Worm (Caenorhabditis elegans) whole organism, late embryonic: ENCODE data around the gene F53H4.6.

Experiments
- C08G9.2 ChIP-seq: sonication (generic microtip); optimal IDR thresholded peaks from 2 replicates; lab custom pipeline; 2016; ENCODE audit warnings: mild to moderate bottlenecking, missing genetic modification characterization, moderate library complexity, missing compliant biosample characterization
- C38D4.7 ChIP-seq: fragments of 200-800 bp; sonication (Bioruptor generic); optimal IDR thresholded peaks from 2 replicates; lab custom pipeline; 2018; ENCODE audit warnings: mild to moderate bottlenecking, missing genetic modification characterization, moderate library complexity, missing compliant biosample characterization
- F13H6.1 ChIP-seq: sonication (generic microtip); optimal IDR thresholded peaks from 2 replicates; lab custom pipeline; 2016; ENCODE audit warnings: missing genetic modification characterization, missing compliant biosample characterization
- K09A11.1 ChIP-seq: sonication (generic microtip); optimal IDR thresholded peaks from 2 replicates; lab custom pipeline; 2017; ENCODE audit warnings: antibody characterized with exemption, mild to moderate bottlenecking, missing genetic modification characterization, missing compliant biosample characterization; ENCODE audit not compliant: insufficient read depth
- ahr-1 ChIP-seq: sonication (generic microtip); optimal IDR thresholded peaks from 2 replicates; lab custom pipeline; 2016; ENCODE audit warnings: missing genetic modification characterization, missing compliant biosample characterization
- ama-1 ChIP-seq: fragments of 150-350 bp; optimal IDR thresholded peaks from 2 replicates; lab custom pipeline; 2014
- ceh-14 ChIP-seq: sonication (generic microtip); optimal IDR thresholded peaks from 2 replicates; lab custom pipeline; 2016; ENCODE audit warnings: missing genotype, missing genetic modification characterization, missing compliant biosample characterization
- ceh-18 ChIP-seq: sonication (generic microtip); optimal IDR thresholded peaks from 2 replicates; lab custom pipeline; 2016; ENCODE audit warnings: missing genetic modification characterization, missing compliant biosample characterization
- ceh-22 ChIP-seq: sonication (generic microtip); optimal IDR thresholded peaks from 2 replicates; lab custom pipeline; 2017; ENCODE audit warnings: missing biosample characterization, missing genetic modification characterization
- ceh-31 ChIP-seq: sonication (generic microtip); optimal IDR thresholded peaks from 2 replicates; lab custom pipeline; 2016; ENCODE audit warnings: missing genetic modification characterization, missing compliant biosample characterization
- ceh-34 ChIP-seq: sonication (generic microtip); optimal IDR thresholded peaks from 2 replicates; lab custom pipeline; 2016; ENCODE audit warnings: mild to moderate bottlenecking, missing genetic modification characterization, missing compliant biosample characterization
- ceh-48 ChIP-seq: sonication (generic microtip); optimal IDR thresholded peaks from 2 replicates; lab custom pipeline; 2016; ENCODE audit warnings: missing genetic modification characterization, inconsistent platforms, missing compliant biosample characterization
- ceh-6 ChIP-seq: fragments of 200-800 bp; sonication (Bioruptor generic); optimal IDR thresholded peaks from 2 replicates; lab custom pipeline; 2018; ENCODE audit warnings: mild to moderate bottlenecking, missing genetic modification characterization, missing compliant biosample characterization
- ceh-9 ChIP-seq: sonication (generic microtip); optimal IDR thresholded peaks from 2 replicates; lab custom pipeline; 2016; ENCODE audit warnings: mild to moderate bottlenecking, missing genetic modification characterization, inconsistent platforms, missing compliant biosample characterization
- che-1 ChIP-seq: sonication (generic microtip); optimal IDR thresholded peaks from 2 replicates; lab custom pipeline; 2016; ENCODE audit warnings: mild to moderate bottlenecking, missing genetic modification characterization, missing compliant biosample characterization
- dmd-4 ChIP-seq: sonication (generic microtip); optimal IDR thresholded peaks from 2 replicates; lab custom pipeline; 2016; ENCODE audit warnings: borderline replicate concordance, missing genetic modification characterization, missing compliant biosample characterization
- eyg-1 ChIP-seq: sonication (generic microtip); optimal IDR thresholded peaks from 2 replicates; lab custom pipeline; 2016; ENCODE audit warnings: missing genotype, missing genetic modification characterization, missing compliant biosample characterization
- fkh-6 ChIP-seq: sonication (generic microtip); optimal IDR thresholded peaks from 2 replicates; lab custom pipeline; 2016; ENCODE audit warnings: missing genetic modification characterization, missing compliant biosample characterization
- hlh-8 ChIP-seq: sonication (generic microtip); optimal IDR thresholded peaks from 2 replicates; lab custom pipeline; 2016; ENCODE audit warnings: missing genotype, missing genetic modification characterization, missing compliant biosample characterization
- lim-6 ChIP-seq: sonication (generic microtip); optimal IDR thresholded peaks from 2 replicates; lab custom pipeline; 2016; ENCODE audit warnings: missing genetic modification characterization, missing compliant biosample characterization
- mec-3 ChIP-seq: sonication (generic microtip); optimal IDR thresholded peaks from 2 replicates; lab custom pipeline; 2016; ENCODE audit warnings: borderline replicate concordance, missing genetic modification characterization, missing compliant biosample characterization
- nfya-1 ChIP-seq: sonication (generic microtip); optimal IDR thresholded peaks from 2 replicates; lab custom pipeline; 2017; ENCODE audit warnings: missing genetic modification characterization, mild to moderate bottlenecking, missing compliant biosample characterization, antibody characterized with exemption, moderate library complexity
- nhr-232 ChIP-seq: sonication (generic microtip); optimal IDR thresholded peaks from 2 replicates; lab custom pipeline; 2016; ENCODE audit warnings: missing genetic modification characterization, missing compliant biosample characterization
- pag-3 ChIP-seq: sonication (generic microtip); optimal IDR thresholded peaks from 2 replicates; lab custom pipeline; 2016; ENCODE audit warnings: missing compliant biosample characterization, missing genetic modification characterization, borderline replicate concordance
- pat-9 ChIP-seq: fragments of 200-800 bp; sonication (Bioruptor generic); optimal IDR thresholded peaks from 2 replicates; lab custom pipeline; 2018; ENCODE audit warnings: mild to moderate bottlenecking, missing genetic modification characterization, moderate library complexity, missing compliant biosample characterization
- pax-1 ChIP-seq: fragments of 150-350 bp; optimal IDR thresholded peaks from 2 replicates; lab custom pipeline; 2014; ENCODE audit warnings: missing biosample characterization, missing genetic modification characterization
- pha-2 ChIP-seq: sonication (generic microtip); optimal IDR thresholded peaks from 2 replicates; lab custom pipeline; 2017; ENCODE audit warnings: mild to moderate bottlenecking, missing genetic modification characterization, missing compliant biosample characterization
- pqm-1 ChIP-seq: sonication (generic microtip); optimal IDR thresholded peaks from 2 replicates; lab custom pipeline; 2016; ENCODE audit warnings: missing genetic modification characterization, missing compliant biosample characterization
- ref-2 ChIP-seq: sonication (generic microtip); optimal IDR thresholded peaks from 2 replicates; lab custom pipeline; 2016; ENCODE audit warnings: missing genetic modification characterization, missing compliant biosample characterization
- sdc-2 ChIP-seq: sonication (generic microtip); optimal IDR thresholded peaks from 2 replicates; lab custom pipeline; 2016; ENCODE audit warnings: missing genotype, missing genetic modification characterization, missing compliant biosample characterization
- sox-2 ChIP-seq: fragments of 200-800 bp; sonication (Bioruptor generic); IDR thresholded peaks from 2 replicates; pipeline ENCODE4 v1.3.6; 2022; ENCODE audit warnings: missing genetic modification reagents, missing genetic modification characterization, missing compliant biosample characterization
- tbx-2 ChIP-seq: sonication (generic microtip); optimal IDR thresholded peaks from 2 replicates; lab custom pipeline; 2016; ENCODE audit warnings: missing genetic modification characterization, missing compliant biosample characterization
- ttx-3 ChIP-seq: sonication (generic microtip); optimal IDR thresholded peaks from 2 replicates; lab custom pipeline; 2016; ENCODE audit warnings: missing genetic modification reagents, missing genetic modification characterization, missing compliant biosample characterization
- unc-42 ChIP-seq: sonication (generic microtip); optimal IDR thresholded peaks from 2 replicates; lab custom pipeline; 2016; ENCODE audit warnings: missing genotype, missing genetic modification characterization, missing compliant biosample characterization
- unc-55 ChIP-seq: sonication (generic microtip); optimal IDR thresholded peaks from 2 replicates; lab custom pipeline; 2017; ENCODE audit warnings: missing biosample characterization, missing genetic modification reagents, missing genetic modification characterization
- unc-86 ChIP-seq: sonication (generic microtip); optimal IDR thresholded peaks from 2 replicates; lab custom pipeline; 2016; ENCODE audit warnings: missing genetic modification characterization, missing compliant biosample characterization

Gene F53H4.6

DNA sequence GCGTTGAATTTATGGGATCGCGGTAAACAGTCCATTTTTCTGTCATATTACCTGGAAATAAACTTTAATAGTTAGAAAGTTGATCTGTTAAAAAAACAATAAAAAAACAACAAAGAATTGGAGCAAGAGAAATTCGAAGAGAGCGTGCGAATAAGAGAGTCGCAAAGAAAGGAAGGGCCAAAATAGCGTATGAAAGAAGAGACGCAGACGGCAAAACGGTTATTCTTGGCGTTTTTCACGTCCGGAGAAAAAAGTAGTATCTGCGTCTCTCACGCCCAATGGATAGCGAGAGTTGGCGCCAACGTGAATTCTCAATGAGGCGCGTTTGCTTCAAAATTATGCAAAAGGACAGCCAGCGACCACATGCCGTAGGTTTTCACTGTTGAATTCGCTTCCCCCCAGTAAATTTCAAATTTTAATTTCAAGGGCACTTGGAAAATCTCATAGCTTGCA lies at the start of gene F53H4.6:
TSS of gene F53H4.6 (minus strand) at position 51 of the 453 bp plus-strand sequence.
- TF ChIP-seq pax-1: peak; percentile 4
- peak; percentile 23 for TF ChIP-seq ref-2 (tag; lab: Kevin White, UChicago)
- peak; percentile 38 for TF ChIP-seq nfya-1 (tag; lab: Kevin White, UChicago)
- no peak for TF ChIP-seq ceh-22
- no peak for TF ChIP-seq pqm-1 (tag; lab: Kevin White, UChicago)
- no peak for TF ChIP-seq unc-86 (tag; lab: Kevin White, UChicago)
- TF ChIP-seq ceh-31 (tag; lab: Kevin White, UChicago): peak; percentile 24
- TF ChIP-seq unc-42 (tag; lab: Kevin White, UChicago): peak; percentile 11
- TF ChIP-seq, all 69 proteins: peak for 5

DNA sequence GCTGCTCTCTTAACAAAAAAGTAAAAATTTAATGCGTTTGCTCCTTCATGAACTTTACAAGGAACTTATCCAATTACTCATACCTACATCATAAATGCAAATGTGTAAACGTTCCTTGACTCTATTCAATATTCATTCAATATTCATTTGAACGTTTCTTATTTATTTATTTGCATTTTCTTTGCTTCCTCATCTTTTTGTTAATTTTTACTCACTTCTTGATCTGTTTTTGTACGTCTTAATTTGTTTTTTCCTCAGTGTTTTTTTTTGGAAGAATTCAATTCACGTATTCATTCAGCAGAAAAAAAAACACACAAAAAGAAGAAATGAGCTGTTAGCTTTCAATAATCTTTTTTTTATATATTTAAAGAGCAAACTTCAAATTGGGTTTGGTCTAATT lies 42.4 kb upstream of the F53H4.6 start:
- TF ChIP-seq ceh-6 (GFP tag; lab: Kevin White, UChicago) (no peak), F13H6.1 (tag; lab: Kevin White, UChicago) (no peak), eyg-1 (tag; lab: Kevin White, UChicago) (no peak), ama-1 (lab: Kevin White, UChicago) (no peak), ceh-9 (tag; lab: Kevin White, UChicago) (no peak), pag-3 (tag; lab: Kevin White, UChicago) (no peak), fkh-6 (no peak), pha-2 (no peak), che-1 (no peak), ceh-22 (no peak), sox-2 (GFP tag; lab: Robert Waterston, UW) (no peak), mec-3 (tag; lab: Kevin White, UChicago) (no peak)

DNA sequence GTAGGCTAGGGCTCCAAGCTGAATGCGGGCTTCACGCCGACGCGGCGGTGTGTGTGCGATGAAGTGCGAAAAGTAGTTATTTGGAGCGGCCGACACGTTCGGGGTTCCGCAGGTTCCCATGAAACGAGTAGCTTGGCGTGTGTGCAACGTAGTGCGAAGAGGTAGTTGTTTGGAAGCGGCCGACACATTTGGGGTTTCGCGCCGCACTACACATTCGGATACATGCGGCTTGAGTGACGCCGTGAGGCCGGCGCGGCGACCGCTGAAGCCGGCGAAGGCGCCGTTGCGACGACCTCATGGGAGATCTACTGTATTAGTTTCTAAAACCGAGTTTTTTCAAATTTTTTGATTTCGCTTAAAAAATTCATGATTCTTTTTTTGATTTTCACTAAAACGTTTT lies 40.8 kb upstream of the F53H4.6 start:
- TF ChIP-seq ceh-48 (no peak), ceh-14 (tag; lab: Kevin White, UChicago) (no peak), hlh-8 (no peak), ahr-1 (tag; lab: Kevin White, UChicago) (no peak), ceh-31 (tag; lab: Kevin White, UChicago) (no peak), lim-6 (tag; lab: Kevin White, UChicago) (no peak), ceh-34 (tag; lab: Kevin White, UChicago) (no peak), pat-9 (tag; lab: Kevin White, UChicago) (no peak), ceh-6 (GFP tag; lab: Kevin White, UChicago) (no peak), ceh-18 (tag; lab: Kevin White, UChicago) (no peak), ttx-3 (tag; lab: Kevin White, UChicago) (no peak), K09A11.1 (no peak), C08G9.2 (tag; lab: Kevin White, UChicago) (no peak)

DNA sequence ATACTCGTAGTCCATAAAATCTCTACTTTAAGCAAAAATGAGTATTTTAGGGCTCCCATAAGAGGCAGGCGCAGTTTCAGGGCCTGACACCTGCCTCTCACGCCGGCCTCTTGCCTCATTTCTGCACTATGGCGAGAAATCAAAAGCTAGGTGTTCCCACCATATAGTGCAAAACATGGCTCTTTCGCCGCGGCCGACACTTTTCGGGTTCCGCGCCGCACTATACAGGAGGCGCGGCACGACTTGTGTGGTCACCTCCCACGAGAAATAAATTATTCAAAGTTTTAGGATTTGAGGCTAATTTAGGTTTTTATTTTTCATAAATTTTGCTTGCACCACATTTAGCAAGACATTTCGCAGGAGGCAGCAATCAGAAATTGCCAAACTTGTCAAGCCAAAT lies 32.1 kb upstream of the F53H4.6 start:
- no peak for TF ChIP-seq nhr-232 (tag; lab: Kevin White, UChicago)
- no peak for TF ChIP-seq C38D4.7 (GFP tag; lab: Kevin White, UChicago)
- no peak for TF ChIP-seq ceh-48
- no peak for TF ChIP-seq pag-3 (tag; lab: Kevin White, UChicago)
- no peak for TF ChIP-seq tbx-2 (tag; lab: Kevin White, UChicago)
- TF ChIP-seq pax-1: no peak
- TF ChIP-seq unc-55 (GFP tag; lab: Kevin White, UChicago): no peak
- TF ChIP-seq, all 69 proteins: peak for 0

DNA sequence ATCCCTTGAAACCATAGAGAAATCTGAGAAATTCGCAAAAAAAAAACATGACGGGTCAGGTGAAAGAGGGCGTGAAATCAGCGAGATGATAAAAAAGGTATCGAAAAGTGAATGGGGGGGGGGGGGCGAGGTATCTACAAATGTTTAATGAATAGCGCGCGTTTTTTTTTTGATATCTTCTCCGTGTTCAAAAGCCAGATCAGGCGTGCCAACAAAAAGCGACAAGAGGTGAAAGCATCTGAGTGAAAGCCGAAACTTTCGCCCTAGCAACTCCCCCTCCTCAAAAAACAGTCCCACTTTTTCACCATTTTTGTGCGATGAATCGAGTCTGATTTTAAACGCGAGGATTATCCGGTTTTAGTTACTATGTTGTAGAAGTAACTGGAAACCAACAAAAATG lies 27.6 kb upstream of the F53H4.6 start:
- no peak for TF ChIP-seq ama-1 (lab: Kevin White, UChicago)
- no peak for TF ChIP-seq dmd-4 (tag; lab: Kevin White, UChicago)
- no peak for TF ChIP-seq pax-1
- TF ChIP-seq sdc-2: no peak
